Worm (Caenorhabditis elegans) whole organism, midembryonic: ENCODE measurements around the gene unc-103.

Experiments
- T22C8.4 ChIP-seq: fragments of 200-800 bp; sonication (Bioruptor generic); IDR thresholded peaks from 2 replicates; pipeline ENCODE4 v1.3.6; 2022; ENCODE audit warnings: missing genetic modification characterization, missing compliant biosample characterization
- cog-1 ChIP-seq: sonication (generic microtip); optimal IDR thresholded peaks from 2 replicates; lab custom pipeline; 2016; ENCODE audit warnings: missing genetic modification characterization, missing compliant biosample characterization
- flt-1 ChIP-seq: fragments of 200-800 bp; sonication (Bioruptor generic); IDR thresholded peaks from 2 replicates; pipeline ENCODE4 v1.3.6; 2022; ENCODE audit warnings: missing genetic modification characterization, missing compliant biosample characterization
- klf-2 ChIP-seq: fragments of 200-800 bp; sonication (Bioruptor generic); conservative IDR thresholded peaks from 2 replicates; pipeline ENCODE4 v1.3.6; 2022; ENCODE audit warnings: missing genetic modification reagents, missing genetic modification characterization, missing compliant biosample characterization
- med-1 ChIP-seq: sonication (generic microtip); optimal IDR thresholded peaks from 2 replicates; lab custom pipeline; 2017; ENCODE audit warnings: missing genetic modification characterization, mild to moderate bottlenecking, missing compliant biosample characterization, antibody characterized with exemption, missing genetic modification reagents; ENCODE audit not compliant: insufficient read depth
- ref-1 ChIP-seq: fragments of 200-800 bp; sonication (Bioruptor generic); conservative IDR thresholded peaks from 2 replicates; pipeline ENCODE4 v1.3.6; 2022; ENCODE audit warnings: missing genetic modification reagents, missing genetic modification characterization, missing compliant biosample characterization
- tab-1 ChIP-seq: fragments of 200-800 bp; sonication (Bioruptor generic); IDR thresholded peaks from 2 replicates; pipeline ENCODE4 v1.3.6; 2022; ENCODE audit warnings: missing genetic modification characterization, missing compliant biosample characterization
- ztf-23 ChIP-seq: fragments of 200-800 bp; sonication (Bioruptor generic); IDR thresholded peaks from 2 replicates; pipeline ENCODE4 v1.3.6; 2022; ENCODE audit warnings: missing genetic modification reagents, missing genetic modification characterization, missing compliant biosample characterization
- ztf-29 ChIP-seq: fragments of 200-800 bp; sonication (Bioruptor generic); IDR thresholded peaks from 2 replicates; pipeline ENCODE4 v1.3.6; 2022; ENCODE audit warnings: missing genetic modification reagents, missing genetic modification characterization, missing compliant biosample characterization

Gene unc-103

ce11 chrIII:4099884-4100596, 15.1 kb upstream of the unc-103 start:
- TF ChIP-seq tab-1 (no peak), cog-1 (tag; lab: Kevin White, UChicago) (no peak), ztf-23 (no peak), med-1 (no peak), T22C8.4 (no peak), klf-2 (GFP tag; lab: Robert Waterston, UW) (no peak), ref-1 (GFP tag; lab: Robert Waterston, UW) (no peak), flt-1 (GFP tag; lab: Robert Waterston, UW) (no peak), ztf-29 (no peak)

ce11 chrIII:4101016-4101415, 14.2 kb upstream of the unc-103 start:
- TF ChIP-seq klf-2 (GFP tag; lab: Robert Waterston, UW), result no peak

ce11 chrIII:4102039-4102438, 13.1 kb upstream of the unc-103 start:
- TF ChIP-seq ztf-29 (no peak), tab-1 (no peak), med-1 (no peak), ref-1 (GFP tag; lab: Robert Waterston, UW) (no peak), ztf-23 (no peak), cog-1 (tag; lab: Kevin White, UChicago) (no peak), T22C8.4 (no peak), flt-1 (GFP tag; lab: Robert Waterston, UW) (no peak), klf-2 (GFP tag; lab: Robert Waterston, UW) (no peak)

ce11 chrIII:4103171-4103570, 12.0 kb upstream of the unc-103 start:
- TF ChIP-seq T22C8.4, result no peak

ce11 chrIII:4106611-4107010, 8.6 kb upstream of the unc-103 start:
- TF ChIP-seq ref-1 (GFP tag; lab: Robert Waterston, UW) (no peak), flt-1 (GFP tag; lab: Robert Waterston, UW) (no peak), med-1 (no peak), cog-1 (tag; lab: Kevin White, UChicago) (no peak), ztf-29 (no peak), klf-2 (GFP tag; lab: Robert Waterston, UW) (no peak), tab-1 (no peak), T22C8.4 (no peak)

- no peak for TF ChIP-seq cog-1 (tag; lab: Kevin White, UChicago)
- TF ChIP-seq flt-1 (GFP tag; lab: Robert Waterston, UW), result no peak
- TF ChIP-seq med-1, result no peak
- TF ChIP-seq ref-1 (GFP tag; lab: Robert Waterston, UW), result no peak
- TF ChIP-seq ztf-23, result no peak
- TF ChIP-seq klf-2 (GFP tag; lab: Robert Waterston, UW), result no peak
- no peak for TF ChIP-seq T22C8.4
- no peak for TF ChIP-seq ztf-29
- TF ChIP-seq tab-1, result no peak
Observed at ce11 chrIII:4107227-4107626, 8.0 kb upstream of the unc-103 start.

ce11 chrIII:4107929-4108520, 7.2 kb upstream of the unc-103 start:
- TF ChIP-seq ztf-23, result no peak
- no peak for TF ChIP-seq cog-1 (tag; lab: Kevin White, UChicago)
- no peak for TF ChIP-seq ref-1 (GFP tag; lab: Robert Waterston, UW)
- TF ChIP-seq klf-2 (GFP tag; lab: Robert Waterston, UW), result no peak
- TF ChIP-seq tab-1, result no peak
- TF ChIP-seq med-1, result no peak
- no peak for TF ChIP-seq ztf-29

- TF ChIP-seq ztf-23 (no peak), ref-1 (GFP tag; lab: Robert Waterston, UW) (no peak), med-1 (no peak), cog-1 (tag; lab: Kevin White, UChicago) (no peak), flt-1 (GFP tag; lab: Robert Waterston, UW) (no peak), ztf-29 (no peak), klf-2 (GFP tag; lab: Robert Waterston, UW) (no peak), T22C8.4 (no peak), tab-1 (no peak)
Observed at ce11 chrIII:4113594-4113993, 1.6 kb upstream of the unc-103 start.

ce11 chrIII:4119736-4120135, 4.6 kb downstream of the unc-103 start:
- no peak for TF ChIP-seq ztf-23
- no peak for TF ChIP-seq tab-1
- TF ChIP-seq cog-1 (tag; lab: Kevin White, UChicago), result no peak
- TF ChIP-seq med-1, result no peak
- TF ChIP-seq T22C8.4, result no peak
- TF ChIP-seq ztf-29, result no peak
- no peak for TF ChIP-seq ref-1 (GFP tag; lab: Robert Waterston, UW)
- TF ChIP-seq klf-2 (GFP tag; lab: Robert Waterston, UW), result no peak
- no peak for TF ChIP-seq flt-1 (GFP tag; lab: Robert Waterston, UW)

ce11 chrIII:4120386-4120785, 5.2 kb downstream of the unc-103 start:
- no peak for TF ChIP-seq tab-1
- no peak for TF ChIP-seq cog-1 (tag; lab: Kevin White, UChicago)
- no peak for TF ChIP-seq ref-1 (GFP tag; lab: Robert Waterston, UW)
- TF ChIP-seq ztf-29, result no peak
- no peak for TF ChIP-seq T22C8.4
- no peak for TF ChIP-seq ztf-23
- TF ChIP-seq med-1, result no peak
- TF ChIP-seq flt-1 (GFP tag; lab: Robert Waterston, UW), result no peak
- TF ChIP-seq klf-2 (GFP tag; lab: Robert Waterston, UW), result no peak

- TF ChIP-seq T22C8.4 (no peak), med-1 (no peak), cog-1 (tag; lab: Kevin White, UChicago) (no peak), ztf-23 (no peak), ztf-29 (no peak), flt-1 (GFP tag; lab: Robert Waterston, UW) (no peak), ref-1 (GFP tag; lab: Robert Waterston, UW) (no peak), klf-2 (GFP tag; lab: Robert Waterston, UW) (no peak), tab-1 (no peak)
Observed at ce11 chrIII:4123277-4123676, 8.1 kb downstream of the unc-103 start.
